Worm (Caenorhabditis elegans) whole organism, L1 larva: ENCODE measurements around the gene dyci-1.

Experiments used
- C04F5.9 ChIP-seq: sonication (generic microtip); optimal IDR thresholded peaks from 2 replicates; lab custom pipeline; 2016; ENCODE audit warnings: missing genetic modification characterization, missing compliant biosample characterization
- aha-1 ChIP-seq: fragments of 150-350 bp; optimal IDR thresholded peaks from 2 replicates; lab custom pipeline; 2014; ENCODE audit warnings: missing biosample characterization, missing genetic modification characterization
- alr-1 ChIP-seq: fragments of 200-800 bp; sonication (Bioruptor generic); optimal IDR thresholded peaks from 2 replicates; lab custom pipeline; 2018; ENCODE audit warnings: borderline replicate concordance, mild to moderate bottlenecking, missing genetic modification characterization, missing compliant biosample characterization
- aly-2 ChIP-seq: fragments of 150-350 bp; optimal IDR thresholded peaks from 2 replicates; lab custom pipeline; 2014; ENCODE audit warnings: missing biosample characterization, missing genetic modification characterization
- ama-1 ChIP-seq: fragments of 150-350 bp; optimal IDR thresholded peaks from 2 replicates; lab custom pipeline; 2014
- ceh-63 ChIP-seq: fragments of 200-800 bp; sonication (Bioruptor generic); optimal IDR thresholded peaks from 2 replicates; lab custom pipeline; 2018; ENCODE audit warnings: mild to moderate bottlenecking, missing genetic modification characterization, missing compliant biosample characterization
- ceh-8 ChIP-seq: fragments of 200-800 bp; sonication (Bioruptor generic); optimal IDR thresholded peaks from 2 replicates; lab custom pipeline; 2018; ENCODE audit warnings: mild to moderate bottlenecking, missing genetic modification characterization, moderate library complexity, missing compliant biosample characterization
- ceh-82 ChIP-seq, 3 experiments: fragments of 150-350 bp in 1 of 3; sonication (generic microtip) in 2 of 3; optimal IDR thresholded peaks; 2 replicates each; lab custom pipeline; 2014 to 2017; ENCODE audit warnings: missing biosample characterization in 3 of 3, missing genetic modification characterization in 3 of 3
- ceh-90 ChIP-seq: sonication (generic microtip); optimal IDR thresholded peaks from 2 replicates; lab custom pipeline; 2016; ENCODE audit warnings: missing genetic modification characterization, missing compliant biosample characterization
- ces-1 ChIP-seq: fragments of 150-350 bp; optimal IDR thresholded peaks from 2 replicates; lab custom pipeline; 2014; ENCODE audit warnings: missing biosample characterization, missing genetic modification reagents, missing genetic modification characterization
- dsc-1 ChIP-seq: sonication (generic microtip); optimal IDR thresholded peaks from 2 replicates; lab custom pipeline; 2016; ENCODE audit warnings: mild to moderate bottlenecking, missing genetic modification characterization, missing compliant biosample characterization
- efl-1 ChIP-seq, 4 experiments: fragments of 150-350 bp; optimal IDR thresholded peaks in 3 of 4; peaks in 1 of 4; 1 replicate in 1 of 4; 2 replicates in 3 of 4; lab custom pipeline; 2014; ENCODE audit warnings: missing biosample characterization in 2 of 4, missing genetic modification characterization in 2 of 4, missing genetic modification reagents in 2 of 4
- elt-2 ChIP-seq: sonication (generic microtip); optimal IDR thresholded peaks from 2 replicates; lab custom pipeline; 2016; ENCODE audit warnings: missing genetic modification characterization, mild to moderate bottlenecking, inconsistent platforms, missing compliant biosample characterization, missing genetic modification reagents
- fos-1 ChIP-seq: fragments of 150-350 bp; optimal IDR thresholded peaks from 2 replicates; lab custom pipeline; 2014; ENCODE audit warnings: missing biosample characterization, missing genetic modification characterization
- hlh-4 ChIP-seq: sonication (generic microtip); optimal IDR thresholded peaks from 2 replicates; lab custom pipeline; 2016; ENCODE audit warnings: mild to moderate bottlenecking, missing genetic modification characterization, missing compliant biosample characterization
- irx-1 ChIP-seq: sonication (generic microtip); optimal IDR thresholded peaks from 2 replicates; lab custom pipeline; 2016; ENCODE audit warnings: missing genetic modification characterization, missing compliant biosample characterization
- isw-1 ChIP-seq: fragments of 200-800 bp; sonication (Bioruptor generic); IDR thresholded peaks from 2 replicates; pipeline ENCODE4 v1.3.6; 2022; ENCODE audit warnings: missing genetic modification characterization, missing compliant biosample characterization
- lin-35 ChIP-seq, 2 experiments: fragments of 150-350 bp; optimal IDR thresholded peaks; 2 replicates each; lab custom pipeline; 2014; ENCODE audit warnings: missing biosample characterization in 2 of 2, missing genetic modification characterization in 2 of 2, missing genetic modification reagents in 2 of 2
- lin-39 ChIP-seq: fragments of 150-350 bp; optimal IDR thresholded peaks from 2 replicates; lab custom pipeline; 2014; ENCODE audit warnings: missing biosample characterization, missing genetic modification reagents, missing genetic modification characterization
- mab-9 ChIP-seq: fragments of 200-800 bp; sonication (Bioruptor generic); IDR thresholded peaks from 2 replicates; pipeline ENCODE4 v1.3.6; 2022; ENCODE audit warnings: missing genetic modification reagents, missing genetic modification characterization, missing compliant biosample characterization
- mdl-1 ChIP-seq, 2 experiments: fragments of 150-350 bp; optimal IDR thresholded peaks; 2 replicates each; lab custom pipeline; 2014 to 2017; ENCODE audit warnings: missing biosample characterization in 2 of 2, missing genetic modification characterization in 2 of 2, inconsistent platforms in 1 of 2
- mep-1 ChIP-seq: fragments of 150-350 bp; optimal IDR thresholded peaks from 2 replicates; lab custom pipeline; 2014; ENCODE audit warnings: missing biosample characterization, missing genetic modification characterization
- nhr-19 ChIP-seq: fragments of 200-800 bp; sonication (Bioruptor generic); conservative IDR thresholded peaks from 2 replicates; pipeline ENCODE4 v1.3.6; 2022; ENCODE audit warnings: missing genetic modification characterization, missing compliant biosample characterization
- nhr-20 ChIP-seq: sonication (generic microtip); optimal IDR thresholded peaks from 2 replicates; lab custom pipeline; 2016; ENCODE audit warnings: mild to moderate bottlenecking, missing genetic modification characterization, missing compliant biosample characterization
- nhr-28 ChIP-seq: fragments of 150-350 bp; optimal IDR thresholded peaks from 2 replicates; lab custom pipeline; 2014; ENCODE audit warnings: missing biosample characterization, missing genetic modification characterization
- nhr-47 ChIP-seq: sonication (generic microtip); optimal IDR thresholded peaks from 2 replicates; lab custom pipeline; 2016; ENCODE audit warnings: mild to moderate bottlenecking, missing genetic modification characterization, moderate library complexity, missing compliant biosample characterization
- nhr-71 ChIP-seq: sonication (generic microtip); optimal IDR thresholded peaks from 2 replicates; lab custom pipeline; 2016; ENCODE audit warnings: mild to moderate bottlenecking, missing genetic modification characterization, moderate library complexity, missing compliant biosample characterization
- nhr-76 ChIP-seq: sonication (generic microtip); optimal IDR thresholded peaks from 2 replicates; lab custom pipeline; 2017; ENCODE audit warnings: missing biosample characterization, missing genetic modification characterization
- nhr-90 ChIP-seq: sonication (generic microtip); optimal IDR thresholded peaks from 2 replicates; lab custom pipeline; 2016; ENCODE audit warnings: mild to moderate bottlenecking, missing genetic modification characterization, missing compliant biosample characterization; ENCODE audit not compliant: poor library complexity
- pqm-1 ChIP-seq: sonication (generic microtip); optimal IDR thresholded peaks from 3 replicates; lab custom pipeline; 2017; ENCODE audit warnings: missing biosample characterization, missing genetic modification characterization
- rnt-1 ChIP-seq: sonication (generic microtip); optimal IDR thresholded peaks from 2 replicates; lab custom pipeline; 2016; ENCODE audit warnings: mild to moderate bottlenecking, missing genetic modification characterization, moderate library complexity, missing compliant biosample characterization
- snpc-4 ChIP-seq: fragments of 150-350 bp; optimal IDR thresholded peaks from 2 replicates; lab custom pipeline; 2014; ENCODE audit warnings: missing biosample characterization, missing genetic modification characterization
- snu-23 ChIP-seq: sonication (generic microtip); optimal IDR thresholded peaks from 2 replicates; lab custom pipeline; 2016; ENCODE audit warnings: missing genetic modification characterization, missing compliant biosample characterization
- sox-4 ChIP-seq: sonication (generic microtip); optimal IDR thresholded peaks from 2 replicates; lab custom pipeline; 2016; ENCODE audit warnings: missing genetic modification characterization, missing compliant biosample characterization
- sptf-1 ChIP-seq: fragments of 150-350 bp; optimal IDR thresholded peaks from 2 replicates; lab custom pipeline; 2014; ENCODE audit warnings: missing biosample characterization, missing genetic modification characterization
- sup-37 ChIP-seq: fragments of 200-800 bp; sonication (Bioruptor generic); optimal IDR thresholded peaks from 2 replicates; lab custom pipeline; 2018; ENCODE audit warnings: mild to moderate bottlenecking, missing genetic modification characterization, missing compliant biosample characterization
- tlp-1 ChIP-seq: fragments of 150-350 bp; optimal IDR thresholded peaks from 2 replicates; lab custom pipeline; 2014; ENCODE audit warnings: missing biosample characterization, missing genetic modification characterization
- unc-130 ChIP-seq: fragments of 150-350 bp; optimal IDR thresholded peaks from 2 replicates; lab custom pipeline; 2017; ENCODE audit warnings: missing biosample characterization, missing genetic modification characterization, inconsistent platforms
- unc-30 ChIP-seq: sonication (generic microtip); optimal IDR thresholded peaks from 2 replicates; lab custom pipeline; 2017; ENCODE audit warnings: missing biosample characterization, missing genetic modification characterization
- unc-98 ChIP-seq: fragments of 200-800 bp; sonication (Bioruptor generic); IDR thresholded peaks from 2 replicates; pipeline ENCODE4 v1.3.6; 2022; ENCODE audit warnings: missing genetic modification characterization, missing compliant biosample characterization
- zag-1 ChIP-seq: fragments of 150-350 bp; optimal IDR thresholded peaks from 2 replicates; lab custom pipeline; 2014; ENCODE audit warnings: missing biosample characterization, missing genetic modification characterization
- ztf-11 ChIP-seq, 2 experiments: sonication (generic microtip); optimal IDR thresholded peaks; 2 replicates each; lab custom pipeline; 2016 to 2017; ENCODE audit warnings: missing genetic modification characterization in 2 of 2, missing biosample characterization in 1 of 2, missing compliant biosample characterization in 1 of 2

dyci-1 gene

ce11 chrIV:6795529-6795928, 10.5 kb upstream of the dyci-1 start, which contains the start of the genes C17H12.3 and C17H12.12:
Gene C17H12.3 (minus strand): TSS chrIV:6795629.
Gene C17H12.12 (plus strand): TSS chrIV:6795924.
- TF ChIP-seq nhr-28 (tag; lab: Kevin White, UChicago) = no peak
- no peak for TF ChIP-seq efl-1 (optimal IDR thresholded peaks at IDR 0.05; lab: Kevin White, UChicago)
- no peak for TF ChIP-seq efl-1 (GFP tag; optimal IDR thresholded peaks at IDR 0.05 in 1 of 2; lab: Kevin White, UChicago)
- TF ChIP-seq zag-1 (tag; lab: Kevin White, UChicago) = no peak
- TF ChIP-seq rnt-1 = no peak
- no peak for TF ChIP-seq ztf-11 (tag; optimal IDR thresholded peaks at IDR 0.05; lab: Kevin White, UChicago)
- no peak for TF ChIP-seq hlh-4
- TF ChIP-seq nhr-76 (tag; lab: Kevin White, UChicago) = no peak
- no peak for TF ChIP-seq ama-1 (lab: Kevin White, UChicago)
- no peak for TF ChIP-seq ceh-90 (tag; lab: Kevin White, UChicago)
- no peak for TF ChIP-seq sup-37
- TF ChIP-seq elt-2 (tag; lab: Kevin White, UChicago) = no peak
- TF ChIP-seq isw-1 (GFP tag; lab: Robert Waterston, UW) = no peak
- no peak for TF ChIP-seq mdl-1 (tag; optimal IDR thresholded peaks at IDR 0.05; lab: Kevin White, UChicago)

ce11 chrIV:6793310-6793966, 8.4 kb upstream of the dyci-1 start:
- TF ChIP-seq sptf-1 (tag; lab: Kevin White, UChicago) = no peak
- no peak for TF ChIP-seq ceh-63 (GFP tag; lab: Kevin White, UChicago)
- no peak for TF ChIP-seq mab-9 (GFP tag; lab: Robert Waterston, UW)
- TF ChIP-seq zag-1 (tag; lab: Kevin White, UChicago) = no peak
- TF ChIP-seq alr-1 (tag; lab: Kevin White, UChicago) = no peak
- TF ChIP-seq aha-1 (tag; lab: Kevin White, UChicago) = no peak
- TF ChIP-seq ceh-82 (tag; optimal IDR thresholded peaks at IDR 0.05; lab: Kevin White, UChicago) = no peak
- no peak for TF ChIP-seq hlh-4
- TF ChIP-seq unc-30 (tag; lab: Kevin White, UChicago) = no peak
- TF ChIP-seq sox-4 (tag; lab: Kevin White, UChicago) = no peak
- TF ChIP-seq dsc-1 (tag; lab: Kevin White, UChicago) = no peak
- TF ChIP-seq C04F5.9 (tag; lab: Kevin White, UChicago) = no peak
- TF ChIP-seq fos-1 (tag; lab: Kevin White, UChicago) = no peak

- TF ChIP-seq fos-1 (tag; lab: Kevin White, UChicago) (no peak), snpc-4 (tag; lab: Kevin White, UChicago) (peak; percentile 49), aly-2 (tag; lab: Kevin White, UChicago) (peak; percentile 74), nhr-71 (tag; lab: Kevin White, UChicago) (peak; percentile 47), irx-1 (tag; lab: Kevin White, UChicago) (no peak), mep-1 (tag; lab: Kevin White, UChicago) (no peak), snu-23 (GFP tag; lab: Kevin White, UChicago) (peak; percentile 35), nhr-20 (tag; lab: Kevin White, UChicago) (peak; percentile 32), hlh-4 (no peak), unc-98 (GFP tag; lab: Robert Waterston, UW) (no peak), lin-35 (GFP tag; optimal IDR thresholded peaks at IDR 0.05; lab: Kevin White, UChicago) (peak in 1 of 2 experiments; percentile 21), unc-130 (tag; lab: Kevin White, UChicago) (no peak), lin-39 (tag; lab: Kevin White, UChicago) (no peak), ces-1 (GFP tag; lab: Kevin White, UChicago) (no peak), nhr-28 (tag; lab: Kevin White, UChicago) (no peak), pqm-1 (tag; lab: Kevin White, UChicago) (no peak), nhr-90 (tag; lab: Kevin White, UChicago) (peak; percentile 43), efl-1 (optimal IDR thresholded peaks at IDR 0.05; lab: Kevin White, UChicago) (no peak), efl-1 (GFP tag; optimal IDR thresholded peaks at IDR 0.05 in 1 of 2; lab: Kevin White, UChicago) (no peak), tlp-1 (tag; lab: Kevin White, UChicago) (no peak), elt-2 (tag; lab: Kevin White, UChicago) (peak; percentile 2), nhr-47 (tag; lab: Kevin White, UChicago) (no peak), nhr-19 (peak; percentile 41), ceh-8 (GFP tag; lab: Kevin White, UChicago) (no peak)
These were observed 7.6 kb upstream of the dyci-1 start for ce11 chrIV:6792380-6793309.
